Worm (Caenorhabditis elegans): ENCODE data around the gene lron-1.

ce11 chrX:14584335-14584734 lies 11.8 kb downstream of the lron-1 start:
- TF ChIP-seq lsy-2 (tag; optimal IDR thresholded peaks at IDR 0.05) (no peak), snpc-4 (tag; optimal IDR thresholded peaks at IDR 0.05) (no peak)
